Worm (Caenorhabditis elegans) whole organism, L4 larva: Measurements from ENCODE around the gene C49F5.6.

Experiments
- D1046.2 ChIP-seq: fragments of 200-800 bp; sonication (Bioruptor generic); IDR thresholded peaks from 2 replicates; pipeline ENCODE4 v1.3.6; 2022; ENCODE audit warnings: missing genetic modification characterization, missing compliant biosample characterization
- F10B5.3 ChIP-seq: sonication (generic microtip); optimal IDR thresholded peaks from 2 replicates; lab custom pipeline; 2016; ENCODE audit warnings: mild to moderate bottlenecking, missing genetic modification characterization, missing compliant biosample characterization
- F44E2.7 ChIP-seq: fragments of 200-800 bp; sonication (Bioruptor generic); IDR thresholded peaks from 2 replicates; pipeline ENCODE4 v2.1.2; 2022; ENCODE audit warnings: missing genetic modification characterization, missing compliant biosample characterization
- F49E8.2 ChIP-seq: sonication (generic microtip); optimal IDR thresholded peaks from 2 replicates; lab custom pipeline; 2016; ENCODE audit warnings: missing compliant biosample characterization, mild to moderate bottlenecking, missing genetic modification characterization, borderline replicate concordance
- T20F7.1 ChIP-seq: fragments of 200-800 bp; sonication (Bioruptor generic); optimal IDR thresholded peaks from 2 replicates; lab custom pipeline; 2018; ENCODE audit warnings: mild to moderate bottlenecking, missing genetic modification characterization, missing compliant biosample characterization
- T26A8.4 ChIP-seq: fragments of 200-800 bp; sonication (Bioruptor generic); IDR thresholded peaks from 2 replicates; pipeline ENCODE4 v1.3.6; 2022; ENCODE audit warnings: missing genetic modification characterization, missing compliant biosample characterization
- Y48G9A.11 ChIP-seq: fragments of 200-800 bp; sonication (Bioruptor generic); IDR thresholded peaks from 2 replicates; pipeline ENCODE4 v1.3.6; 2022; ENCODE audit warnings: missing genetic modification reagents, missing genetic modification characterization, missing compliant biosample characterization
- aha-1 ChIP-seq: fragments of 150-350 bp; peaks from one replicate; lab custom pipeline; 2014; ENCODE audit warnings: missing biosample characterization, missing genetic modification characterization
- aly-2 ChIP-seq: sonication (generic microtip); optimal IDR thresholded peaks from 2 replicates; lab custom pipeline; 2018; ENCODE audit warnings: missing biosample characterization, missing genetic modification characterization
- ama-1 ChIP-seq: fragments of 150-350 bp; optimal IDR thresholded peaks from 2 replicates; lab custom pipeline; 2014; ENCODE audit warnings: inconsistent platforms, mixed read lengths
- attf-4 ChIP-seq: sonication (generic microtip); optimal IDR thresholded peaks from 3 replicates; lab custom pipeline; 2017; ENCODE audit warnings: missing biosample characterization, missing genetic modification characterization
- ceh-28 ChIP-seq: fragments of 150-350 bp; optimal IDR thresholded peaks from 2 replicates; lab custom pipeline; 2014; ENCODE audit warnings: missing biosample characterization, missing genetic modification reagents, missing genetic modification characterization
- ces-1 ChIP-seq: fragments of 150-350 bp; sonication (generic microtip); optimal IDR thresholded peaks from 4 replicates; lab custom pipeline; 2014; ENCODE audit warnings: missing biosample characterization, missing genetic modification reagents, missing genetic modification characterization
- ctbp-1 ChIP-seq: fragments of 200-800 bp; sonication (Bioruptor generic); IDR thresholded peaks from 2 replicates; pipeline ENCODE4 v1.3.6; 2022; ENCODE audit warnings: missing genetic modification reagents, missing genetic modification characterization, missing compliant biosample characterization
- daf-16 ChIP-seq, 3 experiments: sonication (generic microtip); optimal IDR thresholded peaks; 2 replicates each; lab custom pipeline; 2016 to 2017; ENCODE audit warnings: missing genetic modification characterization in 3 of 3, missing genetic modification reagents in 3 of 3, mild to moderate bottlenecking in 2 of 3, missing compliant biosample characterization in 2 of 3, missing biosample characterization in 1 of 3, moderate library complexity in 1 of 3
- daf-8 ChIP-seq: fragments of 200-800 bp; sonication (Bioruptor generic); IDR thresholded peaks from 2 replicates; pipeline ENCODE4 v1.3.6; 2022; ENCODE audit warnings: missing genetic modification characterization, missing compliant biosample characterization
- dmd-8 ChIP-seq: fragments of 200-800 bp; sonication (Bioruptor generic); IDR thresholded peaks from 2 replicates; pipeline ENCODE4 v1.3.6; 2022; ENCODE audit warnings: missing genetic modification characterization, missing compliant biosample characterization
- dve-1 ChIP-seq: sonication (generic microtip); optimal IDR thresholded peaks from 2 replicates; lab custom pipeline; 2017; ENCODE audit warnings: antibody characterized with exemption, mild to moderate bottlenecking, missing genetic modification characterization, missing compliant biosample characterization; ENCODE audit not compliant: insufficient read depth
- hif-1 ChIP-seq, 2 experiments: sonication (generic microtip); optimal IDR thresholded peaks; 2 replicates each; lab custom pipeline; 2016 to 2017; ENCODE audit warnings: missing compliant biosample characterization in 2 of 2, missing genetic modification characterization in 2 of 2, missing genetic modification reagents in 2 of 2, missing genotype in 2 of 2, mild to moderate bottlenecking in 1 of 2
- hlh-11 ChIP-seq: fragments of 200-800 bp; sonication (Bioruptor generic); optimal IDR thresholded peaks from 2 replicates; lab custom pipeline; 2018; ENCODE audit warnings: mild to moderate bottlenecking, missing genetic modification characterization, missing compliant biosample characterization
- hlh-30 ChIP-seq: sonication (generic microtip); optimal IDR thresholded peaks from 2 replicates; lab custom pipeline; 2017; ENCODE audit warnings: antibody characterized with exemption, mild to moderate bottlenecking, missing genetic modification characterization, missing compliant biosample characterization; ENCODE audit not compliant: insufficient read depth
- lin-1 ChIP-seq: fragments of 200-800 bp; sonication (Bioruptor generic); IDR thresholded peaks from 2 replicates; pipeline ENCODE4 v1.3.6; 2022; ENCODE audit warnings: missing genetic modification reagents, missing genetic modification characterization, missing compliant biosample characterization
- lin-13 ChIP-seq: fragments of 150-350 bp; optimal IDR thresholded peaks from 2 replicates; lab custom pipeline; 2014; ENCODE audit warnings: missing biosample characterization, missing genetic modification reagents, missing genetic modification characterization
- lin-15B ChIP-seq: fragments of 150-350 bp; sonication (generic microtip); optimal IDR thresholded peaks from 3 replicates; lab custom pipeline; 2014; ENCODE audit warnings: missing biosample characterization, missing genetic modification characterization
- lin-29 ChIP-seq: fragments of 200-800 bp; sonication (Bioruptor generic); IDR thresholded peaks from 2 replicates; pipeline ENCODE4 v1.3.6; 2022; ENCODE audit warnings: missing genetic modification reagents, missing genetic modification characterization, missing compliant biosample characterization
- lin-39 ChIP-seq: fragments of 150-350 bp; optimal IDR thresholded peaks from 2 replicates; lab custom pipeline; 2014; ENCODE audit warnings: missing biosample characterization, missing genetic modification reagents, missing genetic modification characterization
- lir-3 ChIP-seq: sonication (generic microtip); optimal IDR thresholded peaks from 2 replicates; lab custom pipeline; 2016; ENCODE audit warnings: mild to moderate bottlenecking, missing genetic modification characterization, missing compliant biosample characterization
- mdt-29 ChIP-seq: fragments of 200-800 bp; sonication (Bioruptor generic); IDR thresholded peaks from 2 replicates; pipeline ENCODE4 v1.3.6; 2022; ENCODE audit warnings: missing genetic modification reagents, missing genetic modification characterization, missing compliant biosample characterization
- mxl-3 ChIP-seq: fragments of 200-800 bp; sonication (Bioruptor generic); optimal IDR thresholded peaks from 2 replicates; lab custom pipeline; 2018; ENCODE audit warnings: mild to moderate bottlenecking, missing genetic modification characterization, missing compliant biosample characterization
- nhr-10 ChIP-seq: fragments of 150-350 bp; optimal IDR thresholded peaks from 2 replicates; lab custom pipeline; 2014; ENCODE audit warnings: missing biosample characterization, missing genetic modification characterization
- nhr-111 ChIP-seq: fragments of 200-800 bp; sonication (Bioruptor generic); optimal IDR thresholded peaks from 2 replicates; lab custom pipeline; 2018; ENCODE audit warnings: mild to moderate bottlenecking, missing genetic modification characterization, missing compliant biosample characterization
- nhr-28 ChIP-seq: fragments of 150-350 bp; optimal IDR thresholded peaks from 2 replicates; lab custom pipeline; 2014; ENCODE audit warnings: missing biosample characterization, missing genetic modification characterization
- nhr-42 ChIP-seq: fragments of 200-800 bp; sonication (Bioruptor generic); IDR thresholded peaks from 2 replicates; pipeline ENCODE4 v1.3.6; 2022; ENCODE audit warnings: missing genetic modification characterization, missing compliant biosample characterization
- nhr-48 ChIP-seq: sonication (generic microtip); optimal IDR thresholded peaks from 2 replicates; lab custom pipeline; 2016; ENCODE audit warnings: mild to moderate bottlenecking, missing genetic modification characterization, missing compliant biosample characterization
- php-3 ChIP-seq: fragments of 200-800 bp; sonication (Bioruptor generic); IDR thresholded peaks from 2 replicates; pipeline ENCODE4 v1.3.6; 2022; ENCODE audit warnings: missing genetic modification reagents, missing genetic modification characterization, missing compliant biosample characterization
- pqm-1 ChIP-seq: sonication (generic microtip); optimal IDR thresholded peaks from 2 replicates; lab custom pipeline; 2017; ENCODE audit warnings: missing biosample characterization, missing genetic modification characterization
- saeg-2 ChIP-seq: fragments of 200-800 bp; sonication (Bioruptor generic); IDR thresholded peaks from 2 replicates; pipeline ENCODE4 v1.3.6; 2022; ENCODE audit warnings: missing genetic modification reagents, missing genetic modification characterization, missing compliant biosample characterization
- spr-1 ChIP-seq: sonication (generic microtip); optimal IDR thresholded peaks from 2 replicates; lab custom pipeline; 2016; ENCODE audit warnings: mild to moderate bottlenecking, missing genetic modification characterization, missing compliant biosample characterization
- spr-3 ChIP-seq: fragments of 200-800 bp; sonication (Bioruptor generic); optimal IDR thresholded peaks from 2 replicates; lab custom pipeline; 2018; ENCODE audit warnings: mild to moderate bottlenecking, missing genetic modification characterization, missing compliant biosample characterization
- tra-1 ChIP-seq: fragments of 200-800 bp; sonication (Bioruptor generic); IDR thresholded peaks from 2 replicates; pipeline ENCODE4 v1.3.6; 2022; ENCODE audit warnings: missing genetic modification reagents, missing genetic modification characterization, missing compliant biosample characterization
- unc-130 ChIP-seq: sonication (generic microtip); optimal IDR thresholded peaks from 2 replicates; lab custom pipeline; 2016; ENCODE audit warnings: missing genetic modification reagents, missing genetic modification characterization, missing compliant biosample characterization
- unc-62 ChIP-seq, 3 experiments: fragments of 150-350 bp in 1 of 3; sonication (generic microtip); optimal IDR thresholded peaks in 2 of 3; peaks in 1 of 3; 1 replicate in 1 of 3; 2 replicates in 2 of 3; lab custom pipeline; 2014 to 2017; ENCODE audit warnings: missing biosample characterization in 3 of 3, missing genetic modification characterization in 3 of 3, missing genetic modification reagents in 3 of 3, missing genotype in 1 of 3
- vab-7 ChIP-seq: fragments of 200-800 bp; sonication (Bioruptor generic); IDR thresholded peaks from 2 replicates; pipeline ENCODE4 v1.3.6; 2022; ENCODE audit warnings: missing genetic modification reagents, missing genetic modification characterization, missing compliant biosample characterization
- zip-2 ChIP-seq: fragments of 150-350 bp; optimal IDR thresholded peaks from 2 replicates; lab custom pipeline; 2014; ENCODE audit warnings: missing biosample characterization, missing genetic modification characterization
- ztf-7 ChIP-seq: fragments of 150-350 bp; optimal IDR thresholded peaks from 2 replicates; lab custom pipeline; 2014; ENCODE audit warnings: missing biosample characterization, missing genetic modification characterization

C49F5.6 gene

DNA sequence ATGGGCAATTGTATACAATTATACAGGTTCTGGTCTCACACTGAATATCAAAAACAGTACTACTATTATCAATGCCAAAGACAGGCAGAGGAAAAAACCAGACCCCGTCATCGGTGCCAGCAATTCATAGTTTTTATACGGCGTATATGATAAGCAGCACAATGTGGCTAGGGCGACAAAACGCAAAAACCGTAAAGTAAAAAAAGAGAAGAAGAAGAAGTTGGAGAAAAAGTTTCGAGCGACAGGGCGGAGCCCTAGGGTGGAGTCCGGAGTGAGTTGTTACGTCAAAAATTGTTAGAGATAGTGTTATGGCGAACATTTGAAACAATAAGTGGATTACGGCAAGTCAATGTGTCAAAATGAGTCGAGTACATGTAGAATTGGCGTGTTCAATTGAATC, 13.5 kb downstream of the C49F5.6 start:
- TF ChIP-seq daf-16 (GFP tag; optimal IDR thresholded peaks at IDR 0.05; lab: Kevin White, UChicago) = no peak
- TF ChIP-seq daf-16 (tag; optimal IDR thresholded peaks at IDR 0.05; lab: Kevin White, UChicago) = peak; percentile 38
- peak; percentile 2 for TF ChIP-seq nhr-48 (tag; lab: Kevin White, UChicago)
- TF ChIP-seq lin-1 = 0 out of 2 replicates have a peak, but pooled peaks have one; percentile 20
- peak; percentile 57 for TF ChIP-seq hlh-11 (tag; lab: Kevin White, UChicago)
- TF ChIP-seq pqm-1 (tag; lab: Kevin White, UChicago) = peak; percentile 67
- no peak for TF ChIP-seq lin-13 (GFP tag; lab: Kevin White, UChicago)
- TF ChIP-seq php-3 = 0 out of 2 replicates have a peak, but pooled peaks have one; percentile 28
- peak; percentile 64 for TF ChIP-seq nhr-28 (tag; lab: Kevin White, UChicago)
- TF ChIP-seq D1046.2 (GFP tag; lab: Robert Waterston, UW) = no peak
- no peak for TF ChIP-seq spr-3 (GFP tag; lab: Kevin White, UChicago)
- peak; percentile 2 for TF ChIP-seq aha-1 (tag; lab: Kevin White, UChicago)
- TF ChIP-seq dve-1 (tag; lab: Kevin White, UChicago) = peak; percentile 28
- peak in 1 of 2 experiments; percentile 22 for TF ChIP-seq hif-1 (tag; optimal IDR thresholded peaks at IDR 0.05; lab: Kevin White, UChicago)
- TF ChIP-seq T20F7.1 (GFP tag; lab: Kevin White, UChicago) = no peak

DNA sequence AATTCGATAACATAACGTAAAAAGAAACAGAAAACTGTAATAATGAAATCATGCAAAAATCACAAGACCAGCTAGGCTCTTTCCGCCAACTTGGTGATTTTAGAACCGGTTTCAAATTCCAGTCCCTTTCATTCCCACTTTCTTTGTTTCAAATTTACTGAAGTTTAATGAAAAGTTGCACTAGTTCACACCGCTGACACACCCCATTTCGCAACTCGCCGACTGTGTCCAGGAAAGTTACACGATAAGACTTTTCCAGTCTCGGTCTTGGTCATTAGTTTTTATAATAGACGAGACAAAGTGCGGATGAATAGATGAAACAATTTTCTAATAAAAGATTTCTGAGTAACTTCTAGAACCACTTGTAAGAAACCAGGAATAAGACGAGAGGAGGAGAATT, 15.9 kb downstream of the C49F5.6 start:
- peak; percentile 20 for TF ChIP-seq hlh-11 (tag; lab: Kevin White, UChicago)
- peak; percentile 21 for TF ChIP-seq pqm-1 (tag; lab: Kevin White, UChicago)
- TF ChIP-seq lin-39 = no peak
- TF ChIP-seq nhr-28 (tag; lab: Kevin White, UChicago) = peak; percentile 1
- TF ChIP-seq daf-16 (GFP tag; optimal IDR thresholded peaks at IDR 0.05; lab: Kevin White, UChicago) = no peak
- TF ChIP-seq daf-16 (tag; optimal IDR thresholded peaks at IDR 0.05; lab: Kevin White, UChicago) = peak; percentile 33
- TF ChIP-seq ctbp-1 (GFP tag; lab: Robert Waterston, UW) = no peak
- peak in 1 of 2 experiments; percentile 38 for TF ChIP-seq unc-62 (GFP tag; optimal IDR thresholded peaks at IDR 0.05 in 1 of 2; lab: Kevin White, UChicago)
- no peak for TF ChIP-seq unc-62 (tag; optimal IDR thresholded peaks at IDR 0.05; lab: Kevin White, UChicago)
- TF ChIP-seq dve-1 (tag; lab: Kevin White, UChicago) = peak; percentile 2
- TF ChIP-seq, all 104 proteins: peak for 6

DNA sequence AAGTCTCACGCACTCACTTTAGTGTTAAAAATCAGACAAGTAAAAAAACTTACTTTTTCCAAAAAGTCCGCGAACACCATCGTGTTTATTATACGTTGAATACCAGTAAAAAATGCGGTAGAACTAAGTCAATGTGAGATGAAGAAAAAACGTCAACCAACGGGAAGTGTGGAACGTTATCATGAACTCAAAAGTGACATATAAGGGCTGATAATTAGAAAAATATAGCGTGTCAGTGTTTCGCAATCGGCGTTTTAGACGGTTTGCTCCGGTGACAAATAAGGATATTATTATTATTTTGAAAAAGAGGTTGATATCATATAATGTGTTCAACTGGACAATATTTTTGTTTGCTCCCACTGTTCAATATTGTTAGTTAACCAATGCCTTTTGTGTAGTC, 16.8 kb downstream of the C49F5.6 start:
- no peak for TF ChIP-seq ces-1 (GFP tag; lab: Kevin White, UChicago)
- TF ChIP-seq lin-1 = no peak
- TF ChIP-seq mdt-29 (GFP tag; lab: Robert Waterston, UW) = no peak
- no peak for TF ChIP-seq spr-1
- no peak for TF ChIP-seq unc-130
- TF ChIP-seq dmd-8 (GFP tag; lab: Robert Waterston, UW) = no peak
- TF ChIP-seq Y48G9A.11 (GFP tag; lab: Robert Waterston, UW) = no peak
- no peak for TF ChIP-seq ztf-7
- no peak for TF ChIP-seq attf-4 (tag; lab: Kevin White, UChicago)
- TF ChIP-seq zip-2 (tag; lab: Kevin White, UChicago) = no peak
- no peak for TF ChIP-seq F49E8.2 (tag; lab: Kevin White, UChicago)
- TF ChIP-seq hlh-11 (tag; lab: Kevin White, UChicago) = peak; percentile 63
- TF ChIP-seq tra-1 (GFP tag; lab: Robert Waterston, UW) = 0 out of 2 replicates have a peak, but pooled peaks have one; percentile 17
- TF ChIP-seq nhr-42 = no peak
- TF ChIP-seq lin-15B (tag; lab: Kevin White, UChicago) = no peak
- TF ChIP-seq mxl-3 (GFP tag; lab: Kevin White, UChicago) = no peak
- TF ChIP-seq vab-7 (GFP tag; lab: Robert Waterston, UW) = no peak
- TF ChIP-seq ama-1 (lab: Kevin White, UChicago) = no peak
- TF ChIP-seq saeg-2 = no peak
- TF ChIP-seq hlh-30 (tag; lab: Kevin White, UChicago) = no peak
- no peak for TF ChIP-seq lin-29 (GFP tag; lab: Robert Waterston, UW)
- no peak for TF ChIP-seq nhr-10 (tag; lab: Kevin White, UChicago)
- no peak for TF ChIP-seq T26A8.4 (GFP tag; lab: Robert Waterston, UW)
- no peak for TF ChIP-seq spr-3 (GFP tag; lab: Kevin White, UChicago)
- no peak for TF ChIP-seq lir-3 (tag; lab: Kevin White, UChicago)
- no peak for TF ChIP-seq ceh-28
- no peak for TF ChIP-seq F10B5.3 (tag; lab: Kevin White, UChicago)
- TF ChIP-seq php-3 = no peak
- no peak for TF ChIP-seq aly-2
- no peak for TF ChIP-seq nhr-111 (GFP tag; lab: Kevin White, UChicago)
- no peak for TF ChIP-seq unc-62 (GFP tag; optimal IDR thresholded peaks at IDR 0.05 in 1 of 2; lab: Kevin White, UChicago)
- TF ChIP-seq unc-62 (tag; optimal IDR thresholded peaks at IDR 0.05; lab: Kevin White, UChicago) = no peak
- TF ChIP-seq F44E2.7 (GFP tag; lab: Robert Waterston, UW) = no peak
- TF ChIP-seq daf-8 (GFP tag; lab: Robert Waterston, UW) = no peak
